Worm (Caenorhabditis elegans) whole organism, L4 larva: ENCODE measurements around the gene col-154.

Experiments
- jun-1 ChIP-seq: fragments of 150-350 bp; optimal IDR thresholded peaks from 2 replicates; lab custom pipeline; 2014; ENCODE audit warnings: missing biosample characterization, missing genetic modification reagents, missing genetic modification characterization
- nhr-25 ChIP-seq: sonication (generic microtip); optimal IDR thresholded peaks from 2 replicates; lab custom pipeline; 2017; ENCODE audit warnings: missing genetic modification characterization, mild to moderate bottlenecking, missing compliant biosample characterization, antibody characterized with exemption, moderate library complexity, borderline replicate concordance; ENCODE audit not compliant: insufficient read depth
- pqm-1 ChIP-seq: sonication (generic microtip); optimal IDR thresholded peaks from 2 replicates; lab custom pipeline; 2017; ENCODE audit warnings: missing biosample characterization, missing genetic modification characterization
- sdz-12 ChIP-seq: fragments of 200-800 bp; sonication (Bioruptor generic); optimal IDR thresholded peaks from 2 replicates; lab custom pipeline; 2018; ENCODE audit warnings: mild to moderate bottlenecking, missing genetic modification characterization, missing compliant biosample characterization

DNA sequence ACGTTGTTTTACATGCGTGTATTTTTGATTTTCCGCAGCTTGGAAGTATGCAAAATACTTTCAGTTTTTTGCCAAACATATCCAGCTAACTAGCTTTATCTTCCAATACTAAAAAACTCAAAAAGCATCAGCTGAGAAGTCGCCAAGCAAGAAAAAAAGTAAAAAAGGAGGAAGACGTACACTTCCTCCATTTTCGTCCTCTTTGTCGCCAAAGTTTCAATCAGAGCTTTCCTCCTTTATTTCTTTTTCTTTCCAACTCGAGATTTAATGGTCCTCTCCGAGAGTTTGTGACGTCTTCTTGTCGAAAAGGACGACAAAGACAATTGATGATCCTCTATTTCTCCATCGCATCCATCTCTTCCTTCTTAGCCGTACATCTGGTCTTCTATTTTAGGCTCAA is 4.6 kb upstream of the col-154 start:
- TF ChIP-seq pqm-1 (tag; lab: Kevin White, UChicago) (no peak), nhr-25 (tag; lab: Kevin White, UChicago) (no peak), jun-1 (tag; lab: Kevin White, UChicago) (no peak), sdz-12 (GFP tag; lab: Kevin White, UChicago) (no peak)
